Fruit fly (Drosophila melanogaster) S2 (cell line): ENCODE measurements around the gene CG44004.

Experiments used
- CG8478 ChIP-seq: fragments of >200 bp; optimal IDR thresholded peaks from 2 replicates; lab custom pipeline; 2018
- CTCF ChIP-seq, 2 experiments: fragments of >200 bp; optimal IDR thresholded peaks; 2 replicates each; lab custom pipeline; 2018

Gene CG44004

dm6 chr3L:18086754-18087685, 13.4 kb upstream of the CG44004 start, which contains the start of gene CG34253:
TSS of gene CG34253 (minus strand) at chr3L:18087320.
- TF ChIP-seq CTCF (optimal IDR thresholded peaks at IDR 0.05; lab: Kevin White, UChicago) (no peak), CG8478 (no peak)

- no peak for TF ChIP-seq CG8478
- no peak for TF ChIP-seq CTCF (optimal IDR thresholded peaks at IDR 0.05; lab: Kevin White, UChicago)
Observed at dm6 chr3L:18083994-18084393, 10.3 kb upstream of the CG44004 start.

dm6 chr3L:18083402-18083801, 9.7 kb upstream of the CG44004 start:
- TF ChIP-seq CTCF (optimal IDR thresholded peaks at IDR 0.05; lab: Kevin White, UChicago) (peak; percentile 69 to 86), CG8478 (no peak)

- TF ChIP-seq CG8478 (no peak), CTCF (optimal IDR thresholded peaks at IDR 0.05; lab: Kevin White, UChicago) (no peak)
Observed at dm6 chr3L:18081957-18082356, 8.3 kb upstream of the CG44004 start.

- TF ChIP-seq CTCF (optimal IDR thresholded peaks at IDR 0.05; lab: Kevin White, UChicago) (no peak), CG8478 (no peak)
Observed at dm6 chr3L:18081494-18081893, 7.8 kb upstream of the CG44004 start.

dm6 chr3L:18079610-18080497, 6.2 kb upstream of the CG44004 start:
- TF ChIP-seq CTCF (optimal IDR thresholded peaks at IDR 0.05; lab: Kevin White, UChicago) (no peak), CG8478 (no peak)

dm6 chr3L:18079123-18079522, 5.5 kb upstream of the CG44004 start:
- no peak for TF ChIP-seq CTCF (optimal IDR thresholded peaks at IDR 0.05; lab: Kevin White, UChicago)
- no peak for TF ChIP-seq CG8478

dm6 chr3L:18078614-18079013, 5.0 kb upstream of the CG44004 start:
- TF ChIP-seq CG8478 (no peak), CTCF (optimal IDR thresholded peaks at IDR 0.05; lab: Kevin White, UChicago) (no peak)

dm6 chr3L:18077649-18078417, 4.2 kb upstream of the CG44004 start:
- no peak for TF ChIP-seq CTCF (optimal IDR thresholded peaks at IDR 0.05; lab: Kevin White, UChicago)
- TF ChIP-seq CG8478: no peak

dm6 chr3L:18076649-18077048, 3.0 kb upstream of the CG44004 start:
- TF ChIP-seq CTCF (optimal IDR thresholded peaks at IDR 0.05; lab: Kevin White, UChicago) (no peak), CG8478 (no peak)

dm6 chr3L:18075853-18076252, 2.2 kb upstream of the CG44004 start:
- TF ChIP-seq CG8478 (no peak), CTCF (optimal IDR thresholded peaks at IDR 0.05; lab: Kevin White, UChicago) (no peak)

dm6 chr3L:18074988-18075387, 1.3 kb upstream of the CG44004 start:
- no peak for TF ChIP-seq CTCF (optimal IDR thresholded peaks at IDR 0.05; lab: Kevin White, UChicago)
- no peak for TF ChIP-seq CG8478

- TF ChIP-seq CTCF (optimal IDR thresholded peaks at IDR 0.05; lab: Kevin White, UChicago) (no peak), CG8478 (no peak)
Observed at dm6 chr3L:18072023-18072422, 1.6 kb downstream of the CG44004 start, which contains the start of gene CG44005. TSS of gene CG44005 (minus strand) at chr3L:18072123.

dm6 chr3L:18070050-18070449, 3.6 kb downstream of the CG44004 start, which contains the start of gene CG44006:
TSS of gene CG44006 (minus strand) at chr3L:18070150.
- TF ChIP-seq CTCF (optimal IDR thresholded peaks at IDR 0.05; lab: Kevin White, UChicago) (no peak), CG8478 (no peak)
